Worm (Caenorhabditis elegans) whole organism, L3 larva: ENCODE data around the gene rei-2.

ENCODE experiments used
- aly-2 ChIP-seq: fragments of 150-350 bp; optimal IDR thresholded peaks from 2 replicates; lab custom pipeline; 2014; ENCODE audit warnings: missing biosample characterization, missing genetic modification characterization
- ceh-28 ChIP-seq: fragments of 150-350 bp; optimal IDR thresholded peaks from 2 replicates; lab custom pipeline; 2014; ENCODE audit warnings: missing biosample characterization, missing genetic modification reagents, missing genetic modification characterization
- ceh-82 ChIP-seq: fragments of 150-350 bp; optimal IDR thresholded peaks from 2 replicates; lab custom pipeline; 2014; ENCODE audit warnings: missing biosample characterization, missing genetic modification characterization
- elt-2 ChIP-seq: sonication (generic microtip); optimal IDR thresholded peaks from 2 replicates; lab custom pipeline; 2016; ENCODE audit warnings: missing genetic modification reagents, mild to moderate bottlenecking, missing genetic modification characterization, missing compliant biosample characterization
- fkh-10 ChIP-seq: sonication (generic microtip); optimal IDR thresholded peaks from 2 replicates; lab custom pipeline; 2017; ENCODE audit warnings: missing biosample characterization, missing genetic modification reagents, missing genetic modification characterization
- fkh-2 ChIP-seq: fragments of 150-350 bp; optimal IDR thresholded peaks from 2 replicates; lab custom pipeline; 2014; ENCODE audit warnings: missing biosample characterization, missing genetic modification reagents, missing genetic modification characterization
- hmg-11 ChIP-seq: sonication (generic microtip); optimal IDR thresholded peaks from 2 replicates; lab custom pipeline; 2016; ENCODE audit warnings: missing genetic modification characterization, missing compliant biosample characterization
- jun-1 ChIP-seq: fragments of 150-350 bp; optimal IDR thresholded peaks from 2 replicates; lab custom pipeline; 2014; ENCODE audit warnings: missing biosample characterization, missing genetic modification reagents, missing genetic modification characterization
- lin-15B ChIP-seq: fragments of 150-350 bp; optimal IDR thresholded peaks from 2 replicates; lab custom pipeline; 2014; ENCODE audit warnings: missing biosample characterization, missing genetic modification characterization
- lin-39 ChIP-seq: fragments of 150-350 bp; optimal IDR thresholded peaks from 2 replicates; lab custom pipeline; 2018; ENCODE audit warnings: missing biosample characterization, missing genetic modification reagents, missing genetic modification characterization
- nfya-1 ChIP-seq: sonication (generic microtip); optimal IDR thresholded peaks from 2 replicates; lab custom pipeline; 2017; ENCODE audit warnings: missing genetic modification characterization, mild to moderate bottlenecking, missing compliant biosample characterization, antibody characterized with exemption, moderate library complexity; ENCODE audit not compliant: insufficient read depth
- nhr-76 ChIP-seq: fragments of 150-350 bp; sonication (generic microtip); optimal IDR thresholded peaks from 5 replicates; lab custom pipeline; 2014; ENCODE audit warnings: missing biosample characterization, missing genetic modification characterization
- pha-4 ChIP-seq: fragments of 150-350 bp; optimal IDR thresholded peaks from 2 replicates; lab custom pipeline; 2014; ENCODE audit warnings: missing biosample characterization, missing genetic modification reagents, missing genetic modification characterization
- snpc-4 ChIP-seq: fragments of 150-350 bp; optimal IDR thresholded peaks from 2 replicates; lab custom pipeline; 2014; ENCODE audit warnings: missing biosample characterization, missing genetic modification characterization

rei-2 gene

ce11 chrX:1035039-1035598 is 52.8 kb downstream of the rei-2 start, which contains the start of the genes stau-1 and sec-22:
Gene stau-1 (minus strand): TSS chrX:1035286.
Gene sec-22 (plus strand): TSS chrX:1035548.
- no peak for TF ChIP-seq fkh-2 (tag; lab: Kevin White, UChicago)
- TF ChIP-seq lin-39: peak; percentile 60
- TF ChIP-seq hmg-11 (tag; lab: Kevin White, UChicago): peak; percentile 64
- TF ChIP-seq lin-15B: peak; percentile 58
- TF ChIP-seq pha-4 (tag; lab: Kevin White, UChicago): peak; percentile 50
- TF ChIP-seq elt-2 (tag; lab: Kevin White, UChicago): peak; percentile 20
- peak; percentile 51 for TF ChIP-seq snpc-4 (tag; lab: Kevin White, UChicago)
- no peak for TF ChIP-seq fkh-10
- no peak for TF ChIP-seq ceh-82
- no peak for TF ChIP-seq jun-1 (tag; lab: Kevin White, UChicago)
- peak; percentile 53 for TF ChIP-seq ceh-28 (tag; lab: Kevin White, UChicago)
- peak; percentile 66 for TF ChIP-seq nfya-1 (tag; lab: Kevin White, UChicago)
- no peak for TF ChIP-seq aly-2 (tag; lab: Kevin White, UChicago)
- TF ChIP-seq nhr-76: no peak
